Fruit fly (Drosophila melanogaster): ENCODE results near the gene CG9782.

Gene CG9782

dm6 chrX:16647092-16647632, 25.8 kb upstream of the CG9782 start:
- TF ChIP-seq Snoo (tag; optimal IDR thresholded peaks at IDR 0.05), result peak; percentile 30
- peak; percentile 18 for TF ChIP-seq CG15710 (tag; optimal IDR thresholded peaks at IDR 0.05)
- TF ChIP-seq Ets98B (GFP tag; IDR thresholded peaks at IDR 0.05), result no peak
- TF ChIP-seq CG17806 (tag; optimal IDR thresholded peaks at IDR 0.05), result no peak
- peak; percentile 36 for TF ChIP-seq CG8159 (tag; optimal IDR thresholded peaks at IDR 0.05)
- TF ChIP-seq CG9948 (tag; optimal IDR thresholded peaks at IDR 0.05), result peak; percentile 38

- TF ChIP-seq CG14655 (GFP tag; optimal IDR thresholded peaks at IDR 0.05) (no peak), CG9948 (tag; optimal IDR thresholded peaks at IDR 0.05) (no peak), D1 (tag; optimal IDR thresholded peaks at IDR 0.05) (no peak), CG12605 (GFP tag; IDR thresholded peaks at IDR 0.05) (no peak), rn (GFP tag; IDR thresholded peaks at IDR 0.05) (no peak), CG17806 (tag; optimal IDR thresholded peaks at IDR 0.05) (no peak), Pif1A (GFP tag; optimal IDR thresholded peaks at IDR 0.05) (no peak), Ets98B (GFP tag; IDR thresholded peaks at IDR 0.05) (no peak), Snoo (tag; optimal IDR thresholded peaks at IDR 0.05) (no peak), CG8301 (tag; optimal IDR thresholded peaks at IDR 0.05) (no peak)
Measured at dm6 chrX:16645472-16645871, 24.1 kb upstream of the CG9782 start.

dm6 chrX:16644535-16645131, 23.2 kb upstream of the CG9782 start:
- TF ChIP-seq gl (tag; optimal IDR thresholded peaks at IDR 0.05) (no peak), CG12605 (GFP tag; IDR thresholded peaks at IDR 0.05) (no peak), CG4496 (GFP tag; IDR thresholded peaks at IDR 0.05) (no peak), CG14655 (GFP tag; optimal IDR thresholded peaks at IDR 0.05) (no peak), CG32121 (GFP tag; IDR thresholded peaks at IDR 0.05) (no peak), fd96Ca (GFP tag; IDR thresholded peaks at IDR 0.05) (no peak), D1 (tag; optimal IDR thresholded peaks at IDR 0.05) (no peak), rn (GFP tag; IDR thresholded peaks at IDR 0.05) (no peak), Ets98B (GFP tag; IDR thresholded peaks at IDR 0.05) (no peak)

dm6 chrX:16643363-16643946, 22.1 kb upstream of the CG9782 start:
- no peak for TF ChIP-seq fd96Ca (GFP tag; IDR thresholded peaks at IDR 0.05)
- peak; percentile 80 for TF ChIP-seq EcR (GFP tag; optimal IDR thresholded peaks at IDR 0.05)
- no peak for TF ChIP-seq CG8301 (tag; optimal IDR thresholded peaks at IDR 0.05)
- TF ChIP-seq gl (tag; optimal IDR thresholded peaks at IDR 0.05), result no peak
- no peak for TF ChIP-seq Pif1B (GFP tag; optimal IDR thresholded peaks at IDR 0.05)
- TF ChIP-seq CG13204 (GFP tag; optimal IDR thresholded peaks at IDR 0.05), result peak; percentile 22

DNA sequence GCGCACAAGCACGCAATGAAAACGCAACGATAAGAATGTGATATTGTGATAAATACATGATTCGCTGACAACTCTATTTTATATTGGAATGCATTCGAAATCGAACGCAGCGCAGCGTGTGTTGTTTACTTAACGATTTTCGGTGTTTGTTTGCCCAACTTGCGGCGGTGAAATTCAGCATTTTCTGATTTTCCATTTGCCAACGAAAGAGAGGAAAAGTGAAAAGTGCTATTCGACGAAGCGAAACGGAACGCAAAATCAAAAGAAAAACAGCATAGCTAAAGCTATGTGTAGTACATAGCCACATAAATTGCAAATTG, 19.7 kb upstream of the CG9782 start:
- TF ChIP-seq CG10348 (GFP tag; IDR thresholded peaks at IDR 0.05), result no peak
- no peak for TF ChIP-seq CG15710 (tag; optimal IDR thresholded peaks at IDR 0.05)
- no peak for TF ChIP-seq Pif1B (GFP tag; optimal IDR thresholded peaks at IDR 0.05)
- no peak for TF ChIP-seq Snoo (tag; optimal IDR thresholded peaks at IDR 0.05)
- no peak for TF ChIP-seq CG13204 (GFP tag; optimal IDR thresholded peaks at IDR 0.05)
- no peak for TF ChIP-seq CG12605 (GFP tag; IDR thresholded peaks at IDR 0.05)
- no peak for TF ChIP-seq CG32121 (GFP tag; IDR thresholded peaks at IDR 0.05)
- no peak for TF ChIP-seq CG4496 (GFP tag; IDR thresholded peaks at IDR 0.05)
- TF ChIP-seq Ets98B (GFP tag; IDR thresholded peaks at IDR 0.05), result no peak
- no peak for TF ChIP-seq fd96Ca (GFP tag; IDR thresholded peaks at IDR 0.05)
- no peak for TF ChIP-seq Pif1A (GFP tag; optimal IDR thresholded peaks at IDR 0.05)
- TF ChIP-seq rn (GFP tag; IDR thresholded peaks at IDR 0.05), result no peak
- TF ChIP-seq gl (tag; optimal IDR thresholded peaks at IDR 0.05), result no peak
- TF ChIP-seq CG14655 (GFP tag; optimal IDR thresholded peaks at IDR 0.05), result no peak
- no peak for TF ChIP-seq EcR (GFP tag; optimal IDR thresholded peaks at IDR 0.05)
- no peak for TF ChIP-seq CG9948 (tag; optimal IDR thresholded peaks at IDR 0.05)
- no peak for TF ChIP-seq CG34367 (tag; optimal IDR thresholded peaks at IDR 0.05)
- TF ChIP-seq CG17806 (tag; optimal IDR thresholded peaks at IDR 0.05), result no peak
- TF ChIP-seq CG8301 (tag; optimal IDR thresholded peaks at IDR 0.05), result no peak
- no peak for TF ChIP-seq D1 (tag; optimal IDR thresholded peaks at IDR 0.05)

DNA sequence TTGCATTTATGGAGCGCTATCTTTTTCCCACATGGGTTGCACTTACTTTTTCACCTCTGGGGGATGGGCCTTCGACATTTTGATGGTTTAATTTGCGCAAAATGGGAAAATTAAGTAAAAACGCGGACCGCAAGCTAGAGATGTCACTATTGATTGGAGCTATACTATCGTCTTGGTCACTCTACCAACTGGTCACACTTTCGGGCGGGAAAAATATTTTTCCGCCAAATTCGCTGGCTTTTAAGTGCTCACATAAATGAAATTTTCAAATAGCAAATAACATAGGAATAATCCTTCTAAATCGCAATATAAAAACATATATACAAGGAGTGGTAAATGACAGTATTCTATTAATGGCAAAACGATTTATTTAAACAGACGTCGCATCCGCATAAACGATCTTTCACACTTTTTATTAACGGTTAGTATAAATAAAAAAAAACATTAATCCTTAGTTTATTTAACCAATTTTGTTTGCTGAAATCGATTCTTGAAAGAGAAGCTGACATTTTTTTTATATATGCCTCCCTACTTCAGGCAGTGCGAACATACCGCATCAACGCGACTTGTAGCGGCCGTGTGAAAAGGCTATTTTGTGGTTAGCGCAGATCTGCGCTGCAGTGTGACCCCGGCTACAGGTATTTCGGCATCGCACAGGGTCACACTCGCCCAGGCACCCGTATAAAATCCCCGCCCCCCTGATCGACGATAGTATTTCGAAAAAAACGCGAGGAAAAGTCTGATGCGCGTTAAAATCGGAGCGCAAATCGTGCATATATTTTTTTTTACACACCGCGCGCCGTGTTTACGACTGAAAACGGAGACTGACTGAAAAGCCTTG, 19.1 kb upstream of the CG9782 start, which contains the start of the genes SNRPG and mthl1:
SNRPG (minus strand) TSS at position 160 of the 841 bp plus-strand sequence.
mthl1 (plus strand) TSS at position 709 of the 841 bp plus-strand sequence.
- TF ChIP-seq CG13204 (GFP tag; optimal IDR thresholded peaks at IDR 0.05), result no peak
- no peak for TF ChIP-seq gl (tag; optimal IDR thresholded peaks at IDR 0.05)
- TF ChIP-seq Pif1B (GFP tag; optimal IDR thresholded peaks at IDR 0.05), result peak; percentile 38
- TF ChIP-seq CG32121 (GFP tag; IDR thresholded peaks at IDR 0.05), result peak; percentile 90
- TF ChIP-seq fd96Ca (GFP tag; IDR thresholded peaks at IDR 0.05), result peak; percentile 91
- peak; percentile 79 for TF ChIP-seq CG15710 (tag; optimal IDR thresholded peaks at IDR 0.05)
- peak; percentile 83 for TF ChIP-seq CG14655 (GFP tag; optimal IDR thresholded peaks at IDR 0.05)
- peak; percentile 71 for TF ChIP-seq CG9948 (tag; optimal IDR thresholded peaks at IDR 0.05)
- peak; percentile 18 for TF ChIP-seq EcR (GFP tag; optimal IDR thresholded peaks at IDR 0.05)
- TF ChIP-seq CG34367 (tag; optimal IDR thresholded peaks at IDR 0.05), result peak; percentile 71
- peak; percentile 72 for TF ChIP-seq Pif1A (GFP tag; optimal IDR thresholded peaks at IDR 0.05)
- TF ChIP-seq CG4496 (GFP tag; IDR thresholded peaks at IDR 0.05), result peak; percentile 98
- TF ChIP-seq D1 (tag; optimal IDR thresholded peaks at IDR 0.05), result no peak
- TF ChIP-seq CG17806 (tag; optimal IDR thresholded peaks at IDR 0.05), result peak; percentile 79
- TF ChIP-seq Snoo (tag; optimal IDR thresholded peaks at IDR 0.05), result no peak
- peak; percentile 88 for TF ChIP-seq rn (GFP tag; IDR thresholded peaks at IDR 0.05)
- TF ChIP-seq CG8301 (tag; optimal IDR thresholded peaks at IDR 0.05), result peak; percentile 72
- peak; percentile 83 for TF ChIP-seq CG12605 (GFP tag; IDR thresholded peaks at IDR 0.05)
- peak; percentile 92 for TF ChIP-seq Ets98B (GFP tag; IDR thresholded peaks at IDR 0.05)
- peak; percentile 74 for TF ChIP-seq CG10348 (GFP tag; IDR thresholded peaks at IDR 0.05)
- TF ChIP-seq CG8159 (tag; optimal IDR thresholded peaks at IDR 0.05), result peak; percentile 71
